Worm (Caenorhabditis elegans): ENCODE measurements around the gene C35D6.4.

DNA sequence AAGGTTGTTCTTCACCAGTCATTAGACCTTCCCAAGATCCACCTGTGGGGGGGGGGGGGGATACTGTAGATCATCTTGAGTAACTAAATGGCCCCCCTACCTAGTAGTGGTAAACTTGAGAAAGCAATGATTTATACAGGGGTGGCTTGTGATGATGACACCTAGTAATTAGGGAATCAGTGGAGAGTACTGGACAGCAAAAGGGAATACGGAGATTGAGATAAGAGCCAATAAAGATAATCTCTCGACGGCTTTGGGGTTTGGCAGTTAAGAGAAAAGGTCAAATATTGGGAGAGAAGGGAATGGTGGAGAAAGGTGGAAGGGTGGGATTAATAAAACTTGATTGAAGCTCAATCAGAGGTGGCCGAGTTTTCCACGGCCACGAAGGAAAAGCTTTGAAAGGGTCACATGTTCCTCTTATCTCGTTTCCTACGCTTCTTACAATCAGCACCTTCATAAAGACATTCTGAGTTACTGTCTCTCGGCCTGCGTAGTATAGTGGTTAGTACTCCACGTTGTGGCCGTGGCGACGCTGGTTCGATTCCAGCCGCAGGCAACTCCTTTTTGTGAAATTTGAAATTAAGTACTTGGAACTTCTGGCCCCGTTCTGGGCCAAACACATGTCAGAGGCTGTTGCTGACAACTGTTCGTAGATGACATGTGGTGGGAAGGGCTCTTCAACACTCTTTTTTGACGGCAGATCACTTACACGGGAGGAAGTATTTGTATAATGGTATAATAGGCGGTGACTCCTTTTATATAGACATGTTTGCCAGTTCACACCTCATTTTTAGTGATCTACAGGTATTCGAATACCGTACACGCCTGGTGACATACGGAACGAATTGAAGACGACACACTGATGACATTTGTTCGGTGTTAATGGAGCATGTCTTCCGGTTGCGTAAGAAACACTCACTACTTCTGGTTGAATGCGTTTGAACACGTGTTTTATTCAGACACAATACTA, 49.9 kb downstream of the C35D6.4 start:
- no peak for TF ChIP-seq unc-39 (tag; optimal IDR thresholded peaks at IDR 0.05)
- TF ChIP-seq unc-62 (GFP tag; optimal IDR thresholded peaks at IDR 0.05): peak; percentile 62
- TF ChIP-seq mab-5 (tag; optimal IDR thresholded peaks at IDR 0.05): no peak
- TF ChIP-seq snpc-4 (tag; optimal IDR thresholded peaks at IDR 0.05): no peak
- no peak for TF ChIP-seq lin-32 (GFP tag; optimal IDR thresholded peaks at IDR 0.05)
- TF ChIP-seq pha-4 (tag; optimal IDR thresholded peaks at IDR 0.05): no peak
